Fruit fly (Drosophila melanogaster): ENCODE measurements around the gene cmpy.
A peak's percentile ranks its signal among the peaks of the same experiment; 100 is the strongest.

cmpy gene

dm6 chr3L:20711397-20711796 is 7.6 kb downstream of the cmpy start (continued):
- TF ChIP-seq Ets21C (GFP tag; optimal IDR thresholded peaks at IDR 0.05) (peak; percentile 23), dac (GFP tag; optimal IDR thresholded peaks at IDR 0.05) (no peak), svp (GFP tag) (no peak), CG6276 (GFP tag; optimal IDR thresholded peaks at IDR 0.05) (no peak), CG7368 (GFP tag; optimal IDR thresholded peaks at IDR 0.05) (no peak), ss (GFP tag; optimal IDR thresholded peaks at IDR 0.05) (no peak), CG11902 (GFP tag; optimal IDR thresholded peaks at IDR 0.05) (no peak), Blimp-1 (GFP tag; optimal IDR thresholded peaks at IDR 0.05) (no peak), CG32006 (GFP tag; optimal IDR thresholded peaks at IDR 0.05) (peak; percentile 25), CG11294 (GFP tag; IDR thresholded peaks at IDR 0.05) (no peak), CG6163 (GFP tag; IDR thresholded peaks at IDR 0.05) (no peak), fd59A (GFP tag; optimal IDR thresholded peaks at IDR 0.05) (no peak), Eip78C (GFP tag) (peak; percentile 79), CG34406 (GFP tag; optimal IDR thresholded peaks at IDR 0.05) (no peak), CG31627 (GFP tag; optimal IDR thresholded peaks at IDR 0.05) (peak; percentile 44), salr (GFP tag; optimal IDR thresholded peaks at IDR 0.05) (no peak), CG11762 (GFP tag; optimal IDR thresholded peaks at IDR 0.05; ENCODE audit: insufficient read depth) (no peak), CG16779 (tag; optimal IDR thresholded peaks at IDR 0.05) (no peak), CG10631 (GFP tag; optimal IDR thresholded peaks at IDR 0.05) (no peak), CG6792 (GFP tag; optimal IDR thresholded peaks at IDR 0.05) (peak; percentile 16), Eip75B (GFP tag; optimal IDR thresholded peaks at IDR 0.05) (peak; percentile 11), CG15336 (GFP tag; IDR thresholded peaks at IDR 0.05) (no peak), CG8632 (GFP tag; optimal IDR thresholded peaks at IDR 0.05) (no peak), fkh (GFP tag; optimal IDR thresholded peaks at IDR 0.05) (no peak), eg (GFP tag; IDR thresholded peaks at IDR 0.05) (no peak), esn (GFP tag; optimal IDR thresholded peaks at IDR 0.05) (peak; percentile 54)

dm6 chr3L:20710475-20711177 is 8.4 kb downstream of the cmpy start:
- TF ChIP-seq CG15336 (GFP tag; IDR thresholded peaks at IDR 0.05) (0 out of 2 replicates have a peak, but pooled peaks have one; percentile 30), CG32006 (GFP tag; optimal IDR thresholded peaks at IDR 0.05) (peak; percentile 24), acj6 (GFP tag; optimal IDR thresholded peaks at IDR 0.05) (peak; percentile 17), Hr4 (GFP tag; optimal IDR thresholded peaks at IDR 0.05) (peak; percentile 30), Ets96B (tag; optimal IDR thresholded peaks at IDR 0.05) (no peak), CG8319 (GFP tag; optimal IDR thresholded peaks at IDR 0.05) (no peak), Sox15 (GFP tag; optimal IDR thresholded peaks at IDR 0.05) (no peak), Eip78C (GFP tag) (peak; percentile 33), vri (GFP tag; optimal IDR thresholded peaks at IDR 0.05) (no peak), Met (GFP tag; optimal IDR thresholded peaks at IDR 0.05) (no peak)

- TF ChIP-seq achi (GFP tag; optimal IDR thresholded peaks at IDR 0.05) (no peak), CG32006 (GFP tag; optimal IDR thresholded peaks at IDR 0.05) (no peak), topi (GFP tag; optimal IDR thresholded peaks at IDR 0.05) (peak; percentile 12), Smox (GFP tag; optimal IDR thresholded peaks at IDR 0.05) (peak; percentile 19), Sox102F (GFP tag; optimal IDR thresholded peaks at IDR 0.05) (peak; percentile 5), Met (GFP tag; optimal IDR thresholded peaks at IDR 0.05) (peak; percentile 11), Eip78C (GFP tag) (peak; percentile 77), esn (GFP tag; optimal IDR thresholded peaks at IDR 0.05) (peak; percentile 3), CG11294 (GFP tag; IDR thresholded peaks at IDR 0.05) (no peak), svp (GFP tag) (peak; percentile 55), Lpt (GFP tag; optimal IDR thresholded peaks at IDR 0.05) (no peak)
Observed at dm6 chr3L:20707217-20707616, 11.8 kb downstream of the cmpy start.
